Worm (Caenorhabditis elegans) whole organism, young adult: ENCODE data around the gene T20B3.14.

Experiments used
- B0336.3 ChIP-seq: fragments of 200-800 bp; sonication (Bioruptor generic); IDR thresholded peaks from 2 replicates; pipeline ENCODE4 v1.3.6; 2022; ENCODE audit warnings: missing genetic modification characterization, missing compliant biosample characterization
- C17E4.6 ChIP-seq: fragments of 200-800 bp; sonication (Bioruptor generic); IDR thresholded peaks from 2 replicates; pipeline ENCODE4 v1.3.6; 2022; ENCODE audit warnings: missing genetic modification reagents, missing genetic modification characterization, missing compliant biosample characterization
- F33H1.4 ChIP-seq: fragments of 200-800 bp; sonication (Bioruptor generic); IDR thresholded peaks from 2 replicates; pipeline ENCODE4 v1.3.6; 2022; ENCODE audit warnings: missing genetic modification reagents, missing genetic modification characterization, missing compliant biosample characterization
- F52B5.7 ChIP-seq: sonication (generic microtip); optimal IDR thresholded peaks from 2 replicates; lab custom pipeline; 2016; ENCODE audit warnings: mild to moderate bottlenecking, missing genetic modification characterization, missing compliant biosample characterization
- Y95B8A.8 ChIP-seq: fragments of 200-800 bp; sonication (Bioruptor generic); IDR thresholded peaks from 2 replicates; pipeline ENCODE4 v1.3.6; 2022; ENCODE audit warnings: missing genetic modification reagents, missing genetic modification characterization, missing compliant biosample characterization
- aptf-3 ChIP-seq: fragments of 200-800 bp; sonication (Bioruptor generic); IDR thresholded peaks from 2 replicates; pipeline ENCODE4 v1.3.6; 2022; ENCODE audit warnings: missing genetic modification characterization, missing compliant biosample characterization
- attf-3 ChIP-seq: fragments of 200-800 bp; sonication (Bioruptor generic); conservative IDR thresholded peaks from 2 replicates; pipeline ENCODE4 v1.3.6; 2022; ENCODE audit warnings: missing genetic modification reagents, missing genetic modification characterization, missing compliant biosample characterization
- attf-5 ChIP-seq: fragments of 200-800 bp; sonication (Bioruptor generic); optimal IDR thresholded peaks from 2 replicates; lab custom pipeline; 2018; ENCODE audit warnings: mild to moderate bottlenecking, missing genetic modification characterization, missing compliant biosample characterization
- cebp-1 ChIP-seq, 2 experiments: fragments of 200-800 bp in 1 of 2; sonication (Bioruptor generic) in 1 of 2; sonication (generic microtip) in 1 of 2; IDR thresholded peaks in 1 of 2; optimal IDR thresholded peaks in 1 of 2; 2 replicates each; pipeline versions ENCODE4 v1.3.6 to Lab custom; 2017 to 2022; ENCODE audit warnings: missing compliant biosample characterization in 2 of 2, missing genetic modification characterization in 2 of 2, mild to moderate bottlenecking in 1 of 2, missing genetic modification reagents in 1 of 2, moderate library complexity in 1 of 2
- cebp-2 ChIP-seq: fragments of 200-800 bp; sonication (Bioruptor generic); IDR thresholded peaks from 2 replicates; pipeline ENCODE4 v1.3.6; 2022; ENCODE audit warnings: missing genetic modification characterization, missing compliant biosample characterization
- ceh-40 ChIP-seq: fragments of 200-800 bp; sonication (Bioruptor generic); IDR thresholded peaks from 2 replicates; pipeline ENCODE4 v1.3.6; 2022; ENCODE audit warnings: missing genetic modification characterization, missing compliant biosample characterization
- dpl-1 ChIP-seq: fragments of 150-350 bp; optimal IDR thresholded peaks from 2 replicates; lab custom pipeline; 2014; ENCODE audit warnings: missing biosample characterization, missing genetic modification reagents, missing genetic modification characterization
- him-1 ChIP-seq: sonication (generic microtip); optimal IDR thresholded peaks from 2 replicates; lab custom pipeline; 2016; ENCODE audit warnings: missing genotype, missing genetic modification reagents, missing genetic modification characterization, missing compliant biosample characterization
- hlh-12 ChIP-seq: sonication (generic microtip); optimal IDR thresholded peaks from 2 replicates; lab custom pipeline; 2016; ENCODE audit warnings: missing genetic modification characterization, missing compliant biosample characterization
- hmg-1.2 ChIP-seq: fragments of 200-800 bp; sonication (Bioruptor generic); IDR thresholded peaks from 2 replicates; pipeline ENCODE4 v1.3.6; 2022; ENCODE audit warnings: missing genetic modification reagents, missing genetic modification characterization, missing compliant biosample characterization
- hrde-1 ChIP-seq: sonication (generic microtip); optimal IDR thresholded peaks from 2 replicates; lab custom pipeline; 2016; ENCODE audit warnings: missing genetic modification characterization, mild to moderate bottlenecking, missing compliant biosample characterization, moderate library complexity, missing genotype, missing genetic modification reagents, borderline replicate concordance
- lin-40 ChIP-seq: sonication (generic microtip); optimal IDR thresholded peaks from 2 replicates; lab custom pipeline; 2016; ENCODE audit warnings: missing genetic modification characterization, mild to moderate bottlenecking, missing compliant biosample characterization, missing genotype, missing genetic modification reagents
- lir-1 ChIP-seq: fragments of 200-800 bp; sonication (Bioruptor generic); conservative IDR thresholded peaks from 2 replicates; pipeline ENCODE4 v1.3.6; 2022; ENCODE audit warnings: missing genetic modification reagents, missing genetic modification characterization, missing compliant biosample characterization
- lsy-27 ChIP-seq: sonication (generic microtip); optimal IDR thresholded peaks from 2 replicates; lab custom pipeline; 2017; ENCODE audit warnings: missing genetic modification characterization, mild to moderate bottlenecking, missing compliant biosample characterization, antibody characterized with exemption, missing genotype, borderline replicate concordance; ENCODE audit not compliant: insufficient read depth
- madf-3 ChIP-seq: fragments of 200-800 bp; sonication (Bioruptor generic); IDR thresholded peaks from 2 replicates; pipeline ENCODE4 v1.3.6; 2022; ENCODE audit warnings: missing genetic modification reagents, missing genetic modification characterization, missing compliant biosample characterization
- mcd-1 ChIP-seq: fragments of 200-800 bp; sonication (Bioruptor generic); IDR thresholded peaks from 2 replicates; pipeline ENCODE4 v1.3.6; 2022; ENCODE audit warnings: missing genetic modification reagents, missing genetic modification characterization, missing compliant biosample characterization
- mel-28 ChIP-seq: sonication (generic microtip); optimal IDR thresholded peaks from 2 replicates; lab custom pipeline; 2016; ENCODE audit warnings: borderline replicate concordance, mild to moderate bottlenecking, missing genetic modification characterization, missing compliant biosample characterization
- mxl-1 ChIP-seq: sonication (generic microtip); optimal IDR thresholded peaks from 2 replicates; lab custom pipeline; 2016; ENCODE audit warnings: missing genetic modification characterization, missing compliant biosample characterization
- nfyb-1 ChIP-seq: fragments of 200-800 bp; sonication (Bioruptor generic); IDR thresholded peaks from 2 replicates; pipeline ENCODE4 v1.3.6; 2022; ENCODE audit warnings: missing genetic modification reagents, missing genetic modification characterization, missing compliant biosample characterization
- nhr-27 ChIP-seq: fragments of 200-800 bp; sonication (Bioruptor generic); optimal IDR thresholded peaks from 2 replicates; lab custom pipeline; 2018; ENCODE audit warnings: mild to moderate bottlenecking, missing genetic modification characterization, moderate library complexity, missing compliant biosample characterization
- pha-4 ChIP-seq: fragments of 150-350 bp; sonication (generic microtip); optimal IDR thresholded peaks from 2 replicates; lab custom pipeline; 2014; ENCODE audit warnings: missing biosample characterization, missing genetic modification reagents, missing genetic modification characterization
- rcor-1 ChIP-seq: fragments of 200-800 bp; sonication (Bioruptor generic); IDR thresholded peaks from 2 replicates; pipeline ENCODE4 v1.3.6; 2022; ENCODE audit warnings: missing genetic modification reagents, missing genetic modification characterization, missing compliant biosample characterization
- repo-1 ChIP-seq: sonication (generic microtip); optimal IDR thresholded peaks from 2 replicates; lab custom pipeline; 2017; ENCODE audit warnings: mild to moderate bottlenecking, missing genetic modification characterization, missing compliant biosample characterization
- rpc-1 ChIP-seq, 2 experiments: fragments of 150-350 bp in 1 of 2; sonication (generic microtip) in 1 of 2; optimal IDR thresholded peaks; 2 replicates each; lab custom pipeline; 2014 to 2018; ENCODE audit warnings: missing biosample characterization in 1 of 2, missing genetic modification characterization in 1 of 2, missing genetic modification reagents in 1 of 2, missing genotype in 1 of 2
- sdz-38 ChIP-seq: sonication (generic microtip); optimal IDR thresholded peaks from 2 replicates; lab custom pipeline; 2016; ENCODE audit warnings: missing genotype, missing genetic modification characterization, missing compliant biosample characterization
- snpc-1.1 ChIP-seq: sonication (generic microtip); optimal IDR thresholded peaks from 2 replicates; lab custom pipeline; 2017; ENCODE audit warnings: missing genetic modification characterization, mild to moderate bottlenecking, missing compliant biosample characterization, antibody characterized with exemption, moderate library complexity, missing genotype, missing genetic modification reagents; ENCODE audit not compliant: insufficient read depth
- sptf-2 ChIP-seq: fragments of 200-800 bp; sonication (Bioruptor generic); optimal IDR thresholded peaks from 2 replicates; lab custom pipeline; 2018; ENCODE audit warnings: mild to moderate bottlenecking, missing genetic modification characterization, missing compliant biosample characterization
- tbp1 ChIP-seq: fragments of 200-800 bp; sonication (Bioruptor generic); optimal IDR thresholded peaks from 2 replicates; lab custom pipeline; 2018; ENCODE audit warnings: mild to moderate bottlenecking, missing genetic modification characterization, missing compliant biosample characterization
- tlf-1 ChIP-seq: fragments of 200-800 bp; sonication (Bioruptor generic); optimal IDR thresholded peaks from 2 replicates; lab custom pipeline; 2018; ENCODE audit warnings: mild to moderate bottlenecking, missing genetic modification characterization, missing compliant biosample characterization
- unc-130 ChIP-seq: sonication (generic microtip); optimal IDR thresholded peaks from 2 replicates; lab custom pipeline; 2016; ENCODE audit warnings: missing genetic modification reagents, missing genetic modification characterization, missing compliant biosample characterization
- xnd-1 ChIP-seq: sonication (generic microtip); optimal IDR thresholded peaks from 2 replicates; lab custom pipeline; 2016; ENCODE audit warnings: missing genotype, missing genetic modification reagents, missing genetic modification characterization, missing compliant biosample characterization
- ztf-25 ChIP-seq: fragments of 200-800 bp; sonication (Bioruptor generic); IDR thresholded peaks from 2 replicates; pipeline ENCODE4 v1.3.6; 2022; ENCODE audit warnings: missing genetic modification reagents, missing genetic modification characterization, missing compliant biosample characterization
- ztf-26 ChIP-seq: sonication (generic microtip); optimal IDR thresholded peaks from 2 replicates; lab custom pipeline; 2017; ENCODE audit warnings: missing genetic modification characterization, missing compliant biosample characterization
- ztf-28 ChIP-seq: fragments of 200-800 bp; sonication (Bioruptor generic); IDR thresholded peaks from 2 replicates; pipeline ENCODE4 v1.3.6; 2022; ENCODE audit warnings: missing genetic modification reagents, missing genetic modification characterization, missing compliant biosample characterization

Gene T20B3.14

ce11 chrV:16811841-16812240 is 9.3 kb downstream of the T20B3.14 start:
- TF ChIP-seq sdz-38 (tag; lab: Kevin White, UChicago) (no peak), lsy-27 (tag; lab: Kevin White, UChicago) (no peak), Y95B8A.8 (no peak), F52B5.7 (tag; lab: Kevin White, UChicago) (no peak), attf-3 (GFP tag; lab: Robert Waterston, UW) (no peak), tlf-1 (GFP tag; lab: Kevin White, UChicago) (no peak), ztf-25 (GFP tag; lab: Robert Waterston, UW) (no peak), pha-4 (no peak), cebp-1 (GFP tag; IDR thresholded peaks at IDR 0.05; lab: Robert Waterston, UW) (no peak), cebp-1 (tag; optimal IDR thresholded peaks at IDR 0.05; lab: Kevin White, UChicago) (no peak), C17E4.6 (GFP tag; lab: Robert Waterston, UW) (no peak), hrde-1 (tag; lab: Kevin White, UChicago) (no peak), mxl-1 (no peak), B0336.3 (GFP tag; lab: Robert Waterston, UW) (no peak), lin-40 (tag; lab: Kevin White, UChicago) (no peak), tbp1 (GFP tag; lab: Kevin White, UChicago) (no peak), rpc-1 (optimal IDR thresholded peaks at IDR 0.05; lab: Kevin White, UChicago) (no peak), rpc-1 (tag; optimal IDR thresholded peaks at IDR 0.05; lab: Kevin White, UChicago) (no peak), hmg-1.2 (no peak), him-1 (tag; lab: Kevin White, UChicago) (no peak)

ce11 chrV:16808168-16808567 is 13.0 kb downstream of the T20B3.14 start:
- TF ChIP-seq nfyb-1 (GFP tag; lab: Robert Waterston, UW) = peak; percentile 71; the same call in 1 of the 2 replicates
- TF ChIP-seq sptf-2 (GFP tag; lab: Kevin White, UChicago) = no peak

ce11 chrV:16804795-16805194 is 16.3 kb downstream of the T20B3.14 start:
- no peak for TF ChIP-seq aptf-3 (GFP tag; lab: Robert Waterston, UW)
- no peak for TF ChIP-seq sptf-2 (GFP tag; lab: Kevin White, UChicago)
- no peak for TF ChIP-seq nhr-27 (tag; lab: Kevin White, UChicago)

- TF ChIP-seq snpc-1.1 (no peak), xnd-1 (tag; lab: Kevin White, UChicago) (no peak), cebp-2 (GFP tag; lab: Robert Waterston, UW) (no peak), ceh-40 (GFP tag; lab: Robert Waterston, UW) (no peak)
Observed at ce11 chrV:16802572-16802971, 18.5 kb downstream of the T20B3.14 start, which contains the start of gene cand-1. TSS of gene cand-1 (plus strand) at chrV:16802872.

ce11 chrV:16800484-16800883 is 20.6 kb downstream of the T20B3.14 start:
- TF ChIP-seq rcor-1 = no peak
- no peak for TF ChIP-seq cebp-1 (GFP tag; IDR thresholded peaks at IDR 0.05; lab: Robert Waterston, UW)
- peak; percentile 67 for TF ChIP-seq cebp-1 (tag; optimal IDR thresholded peaks at IDR 0.05; lab: Kevin White, UChicago)

- peak; percentile 57 for TF ChIP-seq dpl-1
- TF ChIP-seq ztf-26 = no peak
- TF ChIP-seq mcd-1 (GFP tag; lab: Robert Waterston, UW) = peak; percentile 77
- no peak for TF ChIP-seq mxl-1
- peak; percentile 63 for TF ChIP-seq snpc-1.1
- 0 out of 2 replicates have a peak, but pooled peaks have one; percentile 56 for TF ChIP-seq madf-3
- 0 out of 2 replicates have a peak, but pooled peaks have one; percentile 41 for TF ChIP-seq lir-1 (GFP tag; lab: Robert Waterston, UW)
- TF ChIP-seq unc-130 (GFP tag; lab: Kevin White, UChicago) = peak; percentile 25
- peak; percentile 68 for TF ChIP-seq F33H1.4 (GFP tag; lab: Robert Waterston, UW)
- TF ChIP-seq hlh-12 (tag; lab: Kevin White, UChicago) = no peak
- peak; percentile 8 for TF ChIP-seq attf-5 (GFP tag; lab: Kevin White, UChicago)
- no peak for TF ChIP-seq ztf-28 (GFP tag; lab: Robert Waterston, UW)
- peak; percentile 9 for TF ChIP-seq repo-1 (tag; lab: Kevin White, UChicago)
- TF ChIP-seq tbp1 (GFP tag; lab: Kevin White, UChicago) = peak; percentile 39
- TF ChIP-seq mel-28 (tag; lab: Kevin White, UChicago) = no peak
Observed at ce11 chrV:16794828-16795354, 26.2 kb downstream of the T20B3.14 start, which contains the start of the genes ctps-1 and pus-1. TSS of gene ctps-1 (plus strand) at chrV:16794878. TSS of gene pus-1 (minus strand) at chrV:16794952.
